Fruit fly (Drosophila melanogaster) whole organism, wandering third instar larva: ENCODE measurements around the gene CG34012.
A peak's percentile ranks its signal among the peaks of the same experiment; 100 is the strongest.

Experiments
- CG32264 ChIP-seq: fragments of 200-800 bp; sonication (Bioruptor generic); optimal IDR thresholded peaks from 2 replicates; lab custom pipeline; 2016; ENCODE audit warnings: missing biosample characterization, missing genetic modification characterization
- CG9705 ChIP-seq: fragments of 200-800 bp; sonication (Bioruptor generic); optimal IDR thresholded peaks from 2 replicates; lab custom pipeline; 2018; ENCODE audit warnings: missing biosample characterization, mild to moderate bottlenecking, missing genetic modification characterization
- Dfd ChIP-seq: fragments of >200 bp; optimal IDR thresholded peaks from 2 replicates; lab custom pipeline; 2017; ENCODE audit warnings: missing biosample characterization, missing genetic modification characterization
- Dif ChIP-seq: fragments of 200-275, 200-300 bp; sonication (Bioruptor generic); optimal IDR thresholded peaks from 2 replicates; lab custom pipeline; 2018; ENCODE audit warnings: missing biosample characterization, missing genetic modification characterization; ENCODE audit not compliant: partially characterized antibody
- GATAd ChIP-seq: sonication (Bioruptor generic); optimal IDR thresholded peaks from 2 replicates; lab custom pipeline; 2016; ENCODE audit warnings: missing biosample characterization, missing genetic modification characterization
- HLH106 ChIP-seq: fragments of 200-800 bp; optimal IDR thresholded peaks from 3 replicates; lab custom pipeline; 2019; ENCODE audit warnings: missing biosample characterization, mild to moderate bottlenecking, missing genetic modification characterization, moderate library complexity
- Hnf4 ChIP-seq: fragments of 200-800 bp; sonication (Bioruptor generic); optimal IDR thresholded peaks from 2 replicates; lab custom pipeline; 2016; ENCODE audit warnings: missing biosample characterization, mild to moderate bottlenecking, missing genetic modification characterization
- Hr78 ChIP-seq: fragments of >200 bp; optimal IDR thresholded peaks from 2 replicates; lab custom pipeline; 2017; ENCODE audit warnings: missing biosample characterization, missing genetic modification characterization
- Hr83 ChIP-seq: fragments of 200-300 bp; sonication (Bioruptor generic); optimal IDR thresholded peaks from 2 replicates; lab custom pipeline; 2016; ENCODE audit warnings: missing biosample characterization, mild to moderate bottlenecking, missing genetic modification characterization, moderate library complexity; ENCODE audit not compliant: poor library complexity, severe bottlenecking
- Jra ChIP-seq: sonication (Bioruptor generic); optimal IDR thresholded peaks from 2 replicates; lab custom pipeline; 2016; ENCODE audit warnings: missing biosample characterization, missing genetic modification characterization
- Mio ChIP-seq: sonication (Bioruptor generic); optimal IDR thresholded peaks from 2 replicates; lab custom pipeline; 2016; ENCODE audit warnings: missing biosample characterization, missing genetic modification characterization
- Myc ChIP-seq: fragments of >200 bp; optimal IDR thresholded peaks from 2 replicates; lab custom pipeline; 2017
- N ChIP-seq: fragments of >200 bp; optimal IDR thresholded peaks from 2 replicates; lab custom pipeline; 2018; ENCODE audit warnings: missing biosample characterization, missing external identifiers, missing genetic modification characterization
- OdsH ChIP-seq: fragments of 200-800 bp; sonication (Bioruptor generic); optimal IDR thresholded peaks from 2 replicates; lab custom pipeline; 2016; ENCODE audit warnings: missing biosample characterization, mild to moderate bottlenecking, missing genetic modification characterization
- Rel ChIP-seq, 2 experiments: fragments of 200-800 bp; sonication (Bioruptor generic) in 1 of 2; optimal IDR thresholded peaks; 2 replicates in 1 of 2; 3 replicates in 1 of 2; lab custom pipeline; 2016 to 2019; ENCODE audit warnings: mild to moderate bottlenecking in 2 of 2, missing biosample characterization in 2 of 2, missing genetic modification characterization in 2 of 2, moderate library complexity in 1 of 2
- Sp1 ChIP-seq: fragments of 200-800 bp; sonication (Bioruptor generic); optimal IDR thresholded peaks from 3 replicates; lab custom pipeline; 2019; ENCODE audit warnings: missing biosample characterization, mild to moderate bottlenecking, missing genetic modification characterization, moderate library complexity
- br ChIP-seq: fragments of 200-800 bp; sonication (Bioruptor generic); optimal IDR thresholded peaks from 2 replicates; lab custom pipeline; 2016; ENCODE audit warnings: missing biosample characterization, missing genetic modification characterization
- brk ChIP-seq: fragments of 200-800 bp; sonication (Bioruptor generic); optimal IDR thresholded peaks from 2 replicates; lab custom pipeline; 2016; ENCODE audit warnings: missing biosample characterization, mild to moderate bottlenecking, missing genetic modification characterization
- dsf ChIP-seq: sonication (Bioruptor generic); optimal IDR thresholded peaks from 2 replicates; lab custom pipeline; 2016; ENCODE audit warnings: missing biosample characterization, missing genetic modification characterization, borderline replicate concordance
- ey ChIP-seq: fragments of 200-800 bp; sonication (Bioruptor generic); optimal IDR thresholded peaks from 2 replicates; lab custom pipeline; 2016; ENCODE audit warnings: missing biosample characterization, missing genetic modification characterization
- foxo ChIP-seq, 2 experiments: fragments of 200-800 bp; sonication (Bioruptor generic); optimal IDR thresholded peaks; 2 replicates in 1 of 2; 3 replicates in 1 of 2; lab custom pipeline; 2016 to 2017; ENCODE audit warnings: missing biosample characterization in 2 of 2, missing genetic modification characterization in 2 of 2
- fru ChIP-seq: fragments of 200-800 bp; sonication (Bioruptor generic); optimal IDR thresholded peaks from 3 replicates; lab custom pipeline; 2016; ENCODE audit warnings: missing biosample characterization, mild to moderate bottlenecking, missing genetic modification characterization
- h ChIP-seq: fragments of 200-800 bp; sonication (Bioruptor generic); optimal IDR thresholded peaks from 3 replicates; lab custom pipeline; 2016; ENCODE audit warnings: missing biosample characterization, mild to moderate bottlenecking, missing genetic modification characterization
- jim ChIP-seq: fragments of 175-275, 200-325 bp; sonication (Bioruptor generic); optimal IDR thresholded peaks from 2 replicates; lab custom pipeline; 2016; ENCODE audit warnings: missing biosample characterization, mild to moderate bottlenecking, missing genetic modification characterization
- lola ChIP-seq: fragments of >200 bp; optimal IDR thresholded peaks from 2 replicates; lab custom pipeline; 2017; ENCODE audit warnings: missing biosample characterization, missing genetic modification characterization
- pan ChIP-seq: fragments of >200 bp; optimal IDR thresholded peaks from 2 replicates; lab custom pipeline; 2017
- psq ChIP-seq: fragments of 200-800 bp; sonication (Bioruptor generic); optimal IDR thresholded peaks from 3 replicates; lab custom pipeline; 2017; ENCODE audit warnings: missing biosample characterization, mild to moderate bottlenecking, missing genetic modification characterization, moderate library complexity
- rgr ChIP-seq: fragments of 200-800 bp; sonication (Bioruptor generic); optimal IDR thresholded peaks from 3 replicates; lab custom pipeline; 2016; ENCODE audit warnings: missing biosample characterization, mild to moderate bottlenecking, missing genetic modification characterization
- sage ChIP-seq: fragments of 200-800 bp; sonication (Bioruptor generic); optimal IDR thresholded peaks from 2 replicates; lab custom pipeline; 2016; ENCODE audit warnings: missing biosample characterization, mild to moderate bottlenecking, missing genetic modification characterization
- sv ChIP-seq: fragments of 200-800 bp; sonication (Bioruptor generic); optimal IDR thresholded peaks from 3 replicates; lab custom pipeline; 2016; ENCODE audit warnings: missing biosample characterization, missing genetic modification characterization
- usp ChIP-seq: fragments of >200 bp; optimal IDR thresholded peaks from 2 replicates; lab custom pipeline; 2017; ENCODE audit warnings: missing biosample characterization, missing genetic modification characterization
- woc ChIP-seq: sonication (Bioruptor generic); optimal IDR thresholded peaks from 2 replicates; lab custom pipeline; 2016; ENCODE audit warnings: missing biosample characterization, mild to moderate bottlenecking, missing genetic modification characterization

The CG34012 gene

DNA sequence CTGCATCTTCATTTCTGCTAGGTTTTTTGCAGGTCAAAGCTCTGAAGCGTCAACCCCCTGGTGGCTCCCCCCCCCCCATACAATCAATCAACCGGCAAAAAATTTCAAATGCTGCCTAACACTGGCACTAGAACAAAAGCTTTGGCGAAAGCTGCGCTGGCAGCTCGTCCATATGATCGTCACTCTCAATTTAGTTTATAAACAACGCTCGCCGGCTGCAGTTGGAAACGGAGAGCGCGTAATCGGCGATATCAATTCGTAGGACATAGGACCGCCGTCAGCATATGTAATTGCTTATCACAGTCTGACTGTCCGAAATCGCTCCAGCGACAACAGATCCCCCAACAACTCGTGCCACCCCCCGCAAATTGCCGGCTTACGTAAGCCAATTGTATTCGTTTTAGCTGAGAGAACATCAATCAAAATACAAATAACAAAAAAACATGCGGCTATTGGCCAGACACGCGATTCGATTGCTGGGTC lies 38.9 kb downstream of the CG34012 start, which contains the start of gene Mocs1:
Gene Mocs1, plus strand, starts transcription at position 155 of the 483 bp plus-strand sequence.
- TF ChIP-seq usp (GFP tag; lab: Kevin White, UChicago) (no peak), woc (GFP tag; lab: Kevin White, UChicago) (no peak), Myc (lab: Kevin White, UChicago) (no peak), Hnf4 (GFP tag; lab: Kevin White, UChicago) (peak; percentile 49), Rel (GFP tag; optimal IDR thresholded peaks at IDR 0.05; lab: Kevin White, UChicago) (no peak), Rel (tag; optimal IDR thresholded peaks at IDR 0.05; lab: Kevin White, UChicago) (peak; percentile 24), pan (lab: Kevin White, UChicago) (no peak), foxo (GFP tag; optimal IDR thresholded peaks at IDR 0.05; lab: Kevin White, UChicago) (peak in 1 of 2 experiments; percentile 43), OdsH (GFP tag; lab: Kevin White, UChicago) (peak; percentile 14), sv (GFP tag; lab: Kevin White, UChicago) (no peak), Hr83 (peak; percentile 77), Dif (peak; percentile 47), jim (GFP tag; lab: Kevin White, UChicago) (peak; percentile 11), rgr (GFP tag; lab: Kevin White, UChicago) (peak; percentile 56), Sp1 (GFP tag; lab: Kevin White, UChicago) (peak; percentile 31)

DNA sequence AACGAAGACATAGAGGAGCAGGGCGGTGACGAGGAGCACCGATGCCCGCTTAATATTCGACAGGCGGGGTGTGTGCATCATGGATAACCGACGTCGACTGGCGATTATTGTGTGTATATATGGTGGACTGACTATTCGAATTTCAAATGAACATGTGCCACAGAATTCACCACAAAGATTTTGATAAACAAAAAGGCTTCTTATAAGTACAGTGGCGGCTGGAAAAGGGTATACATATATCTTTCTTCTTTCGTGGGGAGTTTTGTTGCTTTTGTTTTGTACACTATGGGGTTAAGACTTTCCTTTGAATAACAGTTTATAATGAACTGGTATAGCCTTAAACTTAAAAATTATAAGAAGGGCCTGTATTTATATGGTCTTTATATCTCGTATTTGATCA lies 39.5 kb downstream of the CG34012 start, which contains the start of gene CG6310:
Gene CG6310, minus strand, starts transcription at position 101 of the 400 bp plus-strand sequence.
- TF ChIP-seq CG9705: no peak
- no peak for TF ChIP-seq Sp1 (GFP tag; lab: Kevin White, UChicago)
- TF ChIP-seq psq (GFP tag; lab: Kevin White, UChicago): no peak
- no peak for TF ChIP-seq brk (GFP tag; lab: Kevin White, UChicago)
- TF ChIP-seq sage (GFP tag; lab: Kevin White, UChicago): no peak
- no peak for TF ChIP-seq Hr83
- no peak for TF ChIP-seq ey (GFP tag; lab: Kevin White, UChicago)
- no peak for TF ChIP-seq woc (GFP tag; lab: Kevin White, UChicago)

DNA sequence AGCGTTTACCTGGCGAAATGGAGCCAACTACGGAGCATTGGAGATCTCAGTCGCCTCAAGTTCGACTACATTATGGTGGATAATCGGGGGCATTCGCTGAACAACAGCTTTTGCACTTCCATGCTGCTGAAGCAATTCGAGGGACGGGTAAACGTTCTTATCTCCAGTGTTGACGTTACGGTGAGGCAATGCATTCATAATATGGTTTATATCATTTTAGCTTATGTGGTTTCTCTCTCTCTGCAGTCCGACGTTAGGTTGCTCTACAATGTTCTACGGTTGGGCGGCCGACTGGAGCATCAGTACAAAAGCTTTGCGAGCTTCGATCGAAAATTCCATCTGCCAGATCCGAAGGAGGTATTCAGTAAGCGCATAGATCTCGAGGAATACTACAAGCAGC lies 43.5 kb downstream of the CG34012 start:
- TF ChIP-seq sage (GFP tag; lab: Kevin White, UChicago) (no peak), Rel (GFP tag; optimal IDR thresholded peaks at IDR 0.05; lab: Kevin White, UChicago) (no peak), Rel (tag; optimal IDR thresholded peaks at IDR 0.05; lab: Kevin White, UChicago) (peak; percentile 34), Mio (GFP tag; lab: Kevin White, UChicago) (no peak), GATAd (GFP tag; lab: Kevin White, UChicago) (no peak), rgr (GFP tag; lab: Kevin White, UChicago) (no peak)
- TF ChIP-seq, all 38 proteins: peak for 1

DNA sequence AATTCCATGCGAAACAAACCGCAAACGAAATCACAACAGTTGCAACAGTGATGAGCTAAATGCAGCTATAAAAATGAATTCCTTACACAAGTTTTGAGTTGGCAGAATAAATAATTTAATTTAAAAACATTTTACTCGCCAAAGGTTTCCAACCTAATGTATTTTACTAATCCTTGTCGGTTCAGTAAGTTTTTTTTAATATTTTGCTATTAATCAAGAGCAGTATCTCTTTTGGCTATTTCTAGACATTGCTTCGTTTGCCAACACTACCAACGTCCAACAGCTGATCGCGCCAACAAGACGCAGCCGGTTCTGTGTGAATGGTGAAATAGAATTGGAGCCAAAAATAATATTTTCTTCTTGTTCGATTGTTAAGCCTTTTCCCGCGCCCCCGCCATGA lies 44.6 kb downstream of the CG34012 start, which contains the start of the genes CG32075, CG45101 and SuUR:
Gene CG32075, minus strand, starts transcription at position 253 of the 400 bp plus-strand sequence.
Gene CG45101, plus strand, starts transcription at position 303 of the 400 bp plus-strand sequence.
Gene SuUR, plus strand, starts transcription at position 303 of the 400 bp plus-strand sequence.
- TF ChIP-seq sv (GFP tag; lab: Kevin White, UChicago) (peak; percentile 90), fru (peak; percentile 85), h (GFP tag; lab: Kevin White, UChicago) (peak; percentile 92), N (GFP tag; lab: Kevin White, UChicago) (no peak), dsf (peak; percentile 87), lola (no peak), OdsH (GFP tag; lab: Kevin White, UChicago) (peak; percentile 87), rgr (GFP tag; lab: Kevin White, UChicago) (peak; percentile 92), Hr83 (peak; percentile 65), psq (GFP tag; lab: Kevin White, UChicago) (peak; percentile 80), Sp1 (GFP tag; lab: Kevin White, UChicago) (peak; percentile 78), Dfd (GFP tag; lab: Kevin White, UChicago) (no peak), Rel (GFP tag; optimal IDR thresholded peaks at IDR 0.05; lab: Kevin White, UChicago) (no peak), Rel (tag; optimal IDR thresholded peaks at IDR 0.05; lab: Kevin White, UChicago) (peak; percentile 46), br (GFP tag; lab: Kevin White, UChicago) (peak; percentile 85), CG9705 (peak; percentile 85), foxo (GFP tag; optimal IDR thresholded peaks at IDR 0.05; lab: Kevin White, UChicago) (peak; percentile 43 to 90), ey (GFP tag; lab: Kevin White, UChicago) (peak; percentile 90), Jra (GFP tag; lab: Kevin White, UChicago) (peak; percentile 88), woc (GFP tag; lab: Kevin White, UChicago) (peak; percentile 94), Hr78 (GFP tag; lab: Kevin White, UChicago) (no peak), GATAd (GFP tag; lab: Kevin White, UChicago) (peak; percentile 74), Myc (lab: Kevin White, UChicago) (peak; percentile 98), Dif (no peak), HLH106 (tag; lab: Kevin White, UChicago) (peak; percentile 89), CG32264 (GFP tag; lab: Kevin White, UChicago) (peak; percentile 41), Hnf4 (GFP tag; lab: Kevin White, UChicago) (peak; percentile 93), usp (GFP tag; lab: Kevin White, UChicago) (no peak)
